Worm (Caenorhabditis elegans) whole organism, midembryonic: Measurements from ENCODE around the gene ttr-41.

Source experiments
- cog-1 ChIP-seq: sonication (generic microtip); optimal IDR thresholded peaks from 2 replicates; lab custom pipeline; 2016; ENCODE audit warnings: missing genetic modification characterization, missing compliant biosample characterization
- klf-2 ChIP-seq: fragments of 200-800 bp; sonication (Bioruptor generic); conservative IDR thresholded peaks from 2 replicates; pipeline ENCODE4 v1.3.6; 2022; ENCODE audit warnings: missing genetic modification reagents, missing genetic modification characterization, missing compliant biosample characterization

DNA sequence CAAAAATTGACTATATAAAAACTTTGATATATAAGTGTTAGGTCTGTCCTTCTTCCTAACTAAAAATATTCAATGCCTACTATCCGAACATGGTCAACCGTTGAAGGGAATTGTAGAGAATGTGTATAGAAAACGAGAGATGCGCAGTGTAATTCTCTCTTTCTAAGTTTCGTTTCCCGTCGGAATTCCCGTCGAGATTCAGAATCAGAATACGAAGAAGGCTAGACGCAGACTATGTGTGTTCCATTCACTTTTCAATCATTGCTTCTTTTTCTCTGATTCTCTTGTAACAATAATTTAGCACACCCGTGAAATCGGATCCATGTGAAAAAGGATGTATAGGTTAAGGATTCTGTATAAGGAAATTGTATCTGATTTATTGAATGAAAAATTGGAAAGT lies 6.8 kb upstream of the ttr-41 start:
- TF ChIP-seq klf-2 (GFP tag; lab: Robert Waterston, UW) = no peak
- no peak for TF ChIP-seq cog-1 (tag; lab: Kevin White, UChicago)
